Fruit fly (Drosophila melanogaster) Kc167 (cell line): ENCODE data around the gene daw.

Source experiments
- Myc ChIP-seq: fragments of >200 bp; optimal IDR thresholded peaks from 2 replicates; lab custom pipeline; 2017; ENCODE audit warnings: missing external identifiers
- Sin3A ChIP-seq: fragments of >200 bp; optimal IDR thresholded peaks from 2 replicates; lab custom pipeline; 2018; ENCODE audit warnings: missing external identifiers
- h ChIP-seq: fragments of >200 bp; optimal IDR thresholded peaks from 3 replicates; lab custom pipeline; 2018; ENCODE audit warnings: missing external identifiers
- insv ChIP-seq: fragments of >200 bp; optimal IDR thresholded peaks from 3 replicates; lab custom pipeline; 2018; ENCODE audit warnings: missing external identifiers
- psq ChIP-seq: fragments of >200 bp; optimal IDR thresholded peaks from 2 replicates; lab custom pipeline; 2017; ENCODE audit warnings: missing external identifiers
- ttk ChIP-seq: sonication (Bioruptor generic); optimal IDR thresholded peaks from 2 replicates; lab custom pipeline; 2017; ENCODE audit warnings: missing external identifiers

daw gene

DNA sequence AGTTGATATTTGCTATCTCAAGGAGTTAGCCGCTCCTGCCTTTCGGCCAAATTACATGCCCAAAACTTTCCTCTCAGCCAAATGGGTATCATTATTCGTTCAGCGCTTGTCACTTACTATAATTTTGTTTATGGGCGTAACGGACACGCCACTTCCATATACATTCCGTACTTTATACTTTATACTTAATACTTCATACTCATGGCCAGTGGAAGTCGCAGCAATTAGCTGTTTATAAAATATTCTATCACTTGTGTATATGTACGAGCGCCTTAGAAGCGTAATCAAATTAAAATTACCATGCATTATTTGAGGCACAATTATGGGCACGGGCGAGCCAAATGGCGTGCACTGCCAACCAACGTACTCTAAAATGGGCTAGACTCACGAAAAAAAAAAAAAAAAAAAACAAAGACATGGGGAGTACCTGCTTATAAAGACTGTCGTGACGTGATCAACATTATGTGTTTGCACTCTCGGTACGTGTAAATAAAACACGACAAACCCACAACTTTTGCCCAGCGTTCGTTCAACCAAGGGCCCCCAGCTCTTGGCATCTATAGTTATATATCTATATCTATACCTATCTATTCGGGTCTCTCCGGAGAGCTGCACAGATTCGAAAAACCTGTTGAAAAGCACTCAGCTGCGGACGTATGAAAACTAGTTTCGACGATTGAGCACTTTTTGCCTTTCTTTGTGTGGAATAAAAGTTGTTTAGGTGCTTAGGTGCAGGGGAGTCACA, 56.3 kb downstream of the daw start:
- TF ChIP-seq h (lab: Kevin White, UChicago) (no peak), psq (lab: Kevin White, UChicago) (no peak), Sin3A (no peak), ttk (no peak), Myc (no peak), insv (no peak)
